Worm (Caenorhabditis elegans) whole organism, midembryonic: ENCODE results near the gene EGAP2.2.

Source experiments
- cog-1 ChIP-seq: sonication (generic microtip); optimal IDR thresholded peaks from 2 replicates; lab custom pipeline; 2016; ENCODE audit warnings: missing genetic modification characterization, missing compliant biosample characterization
- flt-1 ChIP-seq: fragments of 200-800 bp; sonication (Bioruptor generic); IDR thresholded peaks from 2 replicates; pipeline ENCODE4 v1.3.6; 2022; ENCODE audit warnings: missing genetic modification characterization, missing compliant biosample characterization
- med-1 ChIP-seq: sonication (generic microtip); optimal IDR thresholded peaks from 2 replicates; lab custom pipeline; 2017; ENCODE audit warnings: missing genetic modification characterization, mild to moderate bottlenecking, missing compliant biosample characterization, antibody characterized with exemption, missing genetic modification reagents; ENCODE audit not compliant: insufficient read depth
- tab-1 ChIP-seq: fragments of 200-800 bp; sonication (Bioruptor generic); IDR thresholded peaks from 2 replicates; pipeline ENCODE4 v1.3.6; 2022; ENCODE audit warnings: missing genetic modification characterization, missing compliant biosample characterization

- TF ChIP-seq flt-1 (GFP tag; lab: Robert Waterston, UW) (no peak), med-1 (GFP tag; lab: Kevin White, UChicago) (no peak), cog-1 (tag; lab: Kevin White, UChicago) (no peak), tab-1 (GFP tag; lab: Robert Waterston, UW) (no peak)
Measured at ce11 chrII:5276736-5277135, 47.0 kb downstream of the EGAP2.2 start.
